Worm (Caenorhabditis elegans) whole organism, L3 larva: Measurements from ENCODE around the gene M60.7.

Experiments used
- R02D3.7 ChIP-seq: fragments of 150-350 bp; optimal IDR thresholded peaks from 2 replicates; lab custom pipeline; 2014; ENCODE audit warnings: missing biosample characterization, missing genetic modification characterization
- aly-2 ChIP-seq: fragments of 150-350 bp; optimal IDR thresholded peaks from 2 replicates; lab custom pipeline; 2014; ENCODE audit warnings: missing biosample characterization, missing genetic modification characterization
- ama-1 ChIP-seq: fragments of 150-350 bp; optimal IDR thresholded peaks from 2 replicates; lab custom pipeline; 2018
- ceh-16 ChIP-seq: sonication (generic microtip); optimal IDR thresholded peaks from 2 replicates; lab custom pipeline; 2017; ENCODE audit warnings: missing biosample characterization, missing genetic modification characterization
- ceh-28 ChIP-seq: fragments of 150-350 bp; optimal IDR thresholded peaks from 2 replicates; lab custom pipeline; 2014; ENCODE audit warnings: missing biosample characterization, missing genetic modification reagents, missing genetic modification characterization
- ceh-82 ChIP-seq: fragments of 150-350 bp; optimal IDR thresholded peaks from 2 replicates; lab custom pipeline; 2014; ENCODE audit warnings: missing biosample characterization, missing genetic modification characterization
- ceh-9 ChIP-seq: sonication (generic microtip); optimal IDR thresholded peaks from 2 replicates; lab custom pipeline; 2018; ENCODE audit warnings: missing biosample characterization, missing genetic modification characterization
- egl-27 ChIP-seq: sonication (generic microtip); optimal IDR thresholded peaks from 4 replicates; lab custom pipeline; 2017; ENCODE audit warnings: missing biosample characterization, missing genetic modification reagents, missing genetic modification characterization
- egl-5 ChIP-seq: fragments of 150-350 bp; optimal IDR thresholded peaks from 2 replicates; lab custom pipeline; 2017; ENCODE audit warnings: missing biosample characterization, missing genetic modification reagents, missing genetic modification characterization, inconsistent platforms
- elt-1 ChIP-seq: fragments of 150-350 bp; optimal IDR thresholded peaks from 2 replicates; lab custom pipeline; 2014; ENCODE audit warnings: missing biosample characterization, missing genetic modification characterization
- elt-2 ChIP-seq: sonication (generic microtip); optimal IDR thresholded peaks from 2 replicates; lab custom pipeline; 2016; ENCODE audit warnings: missing genetic modification reagents, mild to moderate bottlenecking, missing genetic modification characterization, missing compliant biosample characterization
- elt-3 ChIP-seq, 3 experiments: fragments of 150-350 bp in 1 of 3; sonication (generic microtip) in 2 of 3; optimal IDR thresholded peaks; 2 replicates in 2 of 3; 4 replicates in 1 of 3; lab custom pipeline; 2014 to 2017; ENCODE audit warnings: missing biosample characterization in 3 of 3, missing genetic modification characterization in 3 of 3
- eor-1 ChIP-seq, 2 experiments: fragments of 150-350 bp; optimal IDR thresholded peaks; 2 replicates each; lab custom pipeline; 2014 to 2018; ENCODE audit warnings: missing biosample characterization in 2 of 2, missing genetic modification characterization in 2 of 2
- fkh-10 ChIP-seq: sonication (generic microtip); optimal IDR thresholded peaks from 2 replicates; lab custom pipeline; 2017; ENCODE audit warnings: missing biosample characterization, missing genetic modification reagents, missing genetic modification characterization
- fkh-2 ChIP-seq: fragments of 150-350 bp; optimal IDR thresholded peaks from 2 replicates; lab custom pipeline; 2014; ENCODE audit warnings: missing biosample characterization, missing genetic modification reagents, missing genetic modification characterization
- fos-1 ChIP-seq: fragments of 150-350 bp; optimal IDR thresholded peaks from 2 replicates; lab custom pipeline; 2014; ENCODE audit warnings: missing biosample characterization, missing genetic modification characterization
- hmg-11 ChIP-seq: sonication (generic microtip); optimal IDR thresholded peaks from 2 replicates; lab custom pipeline; 2016; ENCODE audit warnings: missing genetic modification characterization, missing compliant biosample characterization
- lin-39 ChIP-seq: fragments of 150-350 bp; optimal IDR thresholded peaks from 2 replicates; lab custom pipeline; 2018; ENCODE audit warnings: missing biosample characterization, missing genetic modification reagents, missing genetic modification characterization
- lsy-12 ChIP-seq: sonication (generic microtip); optimal IDR thresholded peaks from 2 replicates; lab custom pipeline; 2016; ENCODE audit warnings: mild to moderate bottlenecking, missing genetic modification characterization, missing compliant biosample characterization
- mdl-1 ChIP-seq: fragments of 150-350 bp; optimal IDR thresholded peaks from 2 replicates; lab custom pipeline; 2014; ENCODE audit warnings: missing biosample characterization, missing genetic modification characterization
- nhr-12 ChIP-seq: fragments of 150-350 bp; optimal IDR thresholded peaks from 2 replicates; lab custom pipeline; 2014; ENCODE audit warnings: missing biosample characterization, missing genetic modification characterization
- nhr-23 ChIP-seq: fragments of 150-350 bp; optimal IDR thresholded peaks from 2 replicates; lab custom pipeline; 2014; ENCODE audit warnings: missing biosample characterization, missing genetic modification reagents, missing genetic modification characterization
- nhr-237 ChIP-seq: fragments of 150-350 bp; optimal IDR thresholded peaks from 2 replicates; lab custom pipeline; 2014; ENCODE audit warnings: missing biosample characterization, missing genetic modification characterization
- nhr-25 ChIP-seq: sonication (generic microtip); optimal IDR thresholded peaks from 2 replicates; lab custom pipeline; 2017; ENCODE audit warnings: missing biosample characterization, missing genetic modification characterization
- nhr-43 ChIP-seq: sonication (generic microtip); optimal IDR thresholded peaks from 2 replicates; lab custom pipeline; 2016; ENCODE audit warnings: mild to moderate bottlenecking, missing genetic modification characterization, missing compliant biosample characterization; ENCODE audit not compliant: poor library complexity, severe bottlenecking
- nhr-67 ChIP-seq: fragments of 150-350 bp; optimal IDR thresholded peaks from 2 replicates; lab custom pipeline; 2014; ENCODE audit warnings: missing biosample characterization, missing genetic modification characterization
- nhr-76 ChIP-seq: fragments of 150-350 bp; sonication (generic microtip); optimal IDR thresholded peaks from 5 replicates; lab custom pipeline; 2014; ENCODE audit warnings: missing biosample characterization, missing genetic modification characterization
- nhr-77 ChIP-seq: fragments of 150-350 bp; optimal IDR thresholded peaks from 2 replicates; lab custom pipeline; 2014; ENCODE audit warnings: missing biosample characterization, missing genetic modification characterization
- pha-4 ChIP-seq: fragments of 150-350 bp; optimal IDR thresholded peaks from 2 replicates; lab custom pipeline; 2014; ENCODE audit warnings: missing biosample characterization, missing genetic modification reagents, missing genetic modification characterization
- sea-2 ChIP-seq: fragments of 150-350 bp; sonication (generic microtip); optimal IDR thresholded peaks from 4 replicates; lab custom pipeline; 2014; ENCODE audit warnings: missing biosample characterization, missing genetic modification reagents, missing genetic modification characterization
- skn-1 ChIP-seq: fragments of 150-350 bp; optimal IDR thresholded peaks from 2 replicates; lab custom pipeline; 2014; ENCODE audit warnings: missing biosample characterization, missing genetic modification characterization
- snpc-4 ChIP-seq: fragments of 150-350 bp; optimal IDR thresholded peaks from 2 replicates; lab custom pipeline; 2014; ENCODE audit warnings: missing biosample characterization, missing genetic modification characterization
- unc-39 ChIP-seq: sonication (generic microtip); optimal IDR thresholded peaks from 4 replicates; lab custom pipeline; 2017; ENCODE audit warnings: missing biosample characterization, missing genetic modification characterization
- unc-62 ChIP-seq: fragments of 150-350 bp; sonication (generic microtip); optimal IDR thresholded peaks from 4 replicates; lab custom pipeline; 2014; ENCODE audit warnings: missing biosample characterization, missing genetic modification reagents, missing genetic modification characterization
- zag-1 ChIP-seq: fragments of 150-350 bp; optimal IDR thresholded peaks from 2 replicates; lab custom pipeline; 2014; ENCODE audit warnings: missing biosample characterization, missing genetic modification characterization
- ztf-11 ChIP-seq: fragments of 150-350 bp; optimal IDR thresholded peaks from 2 replicates; lab custom pipeline; 2014; ENCODE audit warnings: missing biosample characterization, missing genetic modification characterization

Gene M60.7

DNA sequence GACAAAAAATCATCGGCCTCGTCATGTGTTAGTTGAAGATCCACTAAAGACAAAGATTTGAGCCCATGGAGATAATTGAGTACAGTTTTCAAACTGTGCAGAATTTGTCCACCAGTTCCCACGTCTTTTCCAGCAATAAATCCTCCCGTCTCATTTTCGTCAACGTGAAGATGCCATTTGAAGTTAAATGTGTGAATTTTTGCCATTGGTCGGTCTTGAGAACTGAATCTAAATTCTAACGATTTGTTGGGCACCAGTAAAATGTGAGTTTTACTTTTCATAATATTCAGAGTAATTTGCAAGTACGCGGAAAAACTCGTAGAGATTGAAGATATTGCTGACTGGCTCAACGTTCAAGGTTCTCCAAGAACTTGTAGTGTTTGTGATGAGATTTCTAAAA lies 30.4 kb downstream of the M60.7 start:
- TF ChIP-seq elt-1: no peak
- TF ChIP-seq eor-1 (tag; optimal IDR thresholded peaks at IDR 0.05; lab: Kevin White, UChicago): no peak
- TF ChIP-seq snpc-4 (tag; lab: Kevin White, UChicago): no peak
- no peak for TF ChIP-seq ceh-28 (tag; lab: Kevin White, UChicago)
- TF ChIP-seq nhr-12 (tag; lab: Kevin White, UChicago): no peak
- no peak for TF ChIP-seq mdl-1
- TF ChIP-seq fos-1: no peak
- no peak for TF ChIP-seq skn-1 (tag; lab: Kevin White, UChicago)
- no peak for TF ChIP-seq nhr-23
- TF ChIP-seq hmg-11 (tag; lab: Kevin White, UChicago): no peak

DNA sequence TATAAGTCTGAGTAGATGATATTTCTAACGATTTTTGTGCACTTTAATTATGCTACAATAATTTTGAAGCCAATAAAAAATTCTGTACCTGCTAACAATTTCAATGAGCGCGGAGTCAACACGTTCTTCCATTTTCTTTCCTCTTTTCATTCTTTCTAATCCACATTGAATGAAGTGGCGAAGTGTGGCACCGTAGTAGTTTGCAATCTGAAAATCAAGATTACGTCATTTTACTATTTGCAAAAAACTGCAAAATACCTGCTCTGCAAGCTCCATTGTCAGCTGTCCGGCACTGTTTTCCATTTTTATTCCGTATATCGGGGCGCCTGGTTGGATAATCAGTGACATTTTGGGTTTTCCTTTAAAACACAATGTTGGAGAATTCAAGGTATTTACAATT lies 31.8 kb downstream of the M60.7 start:
- no peak for TF ChIP-seq egl-5 (tag; lab: Kevin White, UChicago)
- TF ChIP-seq fkh-2 (tag; lab: Kevin White, UChicago): no peak
- no peak for TF ChIP-seq fos-1
- no peak for TF ChIP-seq egl-27
- no peak for TF ChIP-seq fkh-10 (GFP tag; lab: Kevin White, UChicago)
- TF ChIP-seq elt-3 (tag; optimal IDR thresholded peaks at IDR 0.05; lab: Kevin White, UChicago): no peak
- no peak for TF ChIP-seq sea-2 (GFP tag; lab: Kevin White, UChicago)
- no peak for TF ChIP-seq R02D3.7
- TF ChIP-seq nhr-25 (tag; lab: Kevin White, UChicago): no peak
- no peak for TF ChIP-seq pha-4 (tag; lab: Kevin White, UChicago)
- no peak for TF ChIP-seq nhr-237 (tag; lab: Kevin White, UChicago)
- no peak for TF ChIP-seq zag-1
- no peak for TF ChIP-seq ceh-16 (tag; lab: Kevin White, UChicago)
- TF ChIP-seq nhr-77 (tag; lab: Kevin White, UChicago): no peak
- TF ChIP-seq mdl-1: no peak
- TF ChIP-seq ceh-82 (tag; lab: Kevin White, UChicago): no peak

DNA sequence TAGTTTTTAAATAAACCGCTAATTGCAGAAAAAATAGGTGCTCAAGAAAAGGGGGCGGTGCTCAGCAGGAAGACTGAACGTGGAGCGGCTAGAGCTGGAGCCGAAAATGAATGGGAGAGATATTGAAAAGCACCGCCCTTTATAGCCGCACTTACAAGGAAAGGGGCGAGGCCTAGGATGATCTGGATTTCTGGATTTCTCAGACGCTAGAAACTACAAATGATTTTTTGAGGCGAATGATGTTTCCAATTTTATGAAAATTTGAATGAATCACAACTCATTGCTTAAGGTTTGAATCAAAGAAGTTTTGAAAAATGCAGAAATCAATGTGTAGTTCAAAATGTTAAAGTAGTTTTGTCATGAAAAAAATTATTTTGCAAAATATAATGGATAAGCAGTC lies 36.1 kb downstream of the M60.7 start, which contains the start of gene K02A6.2:
Gene K02A6.2 (minus strand): TSS at position 101 of the 400 bp plus-strand sequence.
- TF ChIP-seq nhr-23 (no peak), egl-27 (no peak), ceh-9 (tag; lab: Kevin White, UChicago) (no peak), nhr-12 (tag; lab: Kevin White, UChicago) (no peak), fkh-10 (GFP tag; lab: Kevin White, UChicago) (no peak), nhr-43 (no peak), zag-1 (no peak), lin-39 (tag; lab: Kevin White, UChicago) (no peak), lsy-12 (no peak), ceh-82 (tag; lab: Kevin White, UChicago) (no peak), unc-39 (no peak), ztf-11 (tag; lab: Kevin White, UChicago) (no peak), fkh-2 (tag; lab: Kevin White, UChicago) (no peak), snpc-4 (tag; lab: Kevin White, UChicago) (no peak), R02D3.7 (no peak)

DNA sequence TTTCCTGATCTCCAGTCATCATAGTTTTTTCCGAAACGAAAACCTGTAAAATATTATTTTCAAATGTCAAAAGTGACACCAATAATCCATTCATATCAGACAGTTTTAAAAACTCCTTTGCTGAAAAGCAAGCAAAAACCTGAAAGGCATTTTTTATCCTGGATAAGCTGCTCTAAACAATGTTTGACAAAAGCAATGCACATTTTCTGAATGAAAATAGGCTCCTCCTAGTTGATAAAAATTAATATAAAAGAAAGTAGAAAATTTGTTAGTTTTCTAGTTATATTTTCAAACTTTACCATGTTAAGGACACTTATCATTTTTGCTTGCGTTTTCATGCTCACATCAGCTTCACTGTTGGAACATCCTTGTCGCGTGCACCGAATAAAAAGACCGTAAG lies 41.5 kb downstream of the M60.7 start, which contains the start of gene K02A6.1:
Gene K02A6.1 (plus strand): TSS at position 301 of the 400 bp plus-strand sequence.
- TF ChIP-seq ceh-82 (tag; lab: Kevin White, UChicago) (no peak), elt-1 (no peak), sea-2 (GFP tag; lab: Kevin White, UChicago) (no peak), aly-2 (tag; lab: Kevin White, UChicago) (no peak)

DNA sequence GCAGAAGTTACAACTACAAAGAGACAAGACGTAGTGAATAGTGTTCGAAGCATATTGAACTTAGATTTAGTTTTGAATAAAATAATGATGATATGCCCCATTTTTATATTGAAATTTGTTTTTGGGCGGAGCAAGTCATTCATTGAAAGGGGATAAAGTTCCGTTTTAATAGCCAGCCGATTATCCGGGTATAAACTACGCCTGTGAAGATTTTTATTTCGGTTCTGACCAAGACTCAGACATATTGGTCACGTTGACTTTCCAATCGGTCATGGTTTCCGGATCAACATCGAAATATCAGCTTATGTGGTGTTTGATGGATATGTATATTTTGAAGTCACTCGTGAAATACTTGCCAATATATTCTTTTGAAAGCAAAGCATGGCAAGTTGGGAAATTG lies 42.3 kb downstream of the M60.7 start, which contains the start of gene K02A6.4:
Gene K02A6.4 (minus strand): TSS at position 101 of the 400 bp plus-strand sequence.
- TF ChIP-seq ceh-82 (tag; lab: Kevin White, UChicago) (no peak), elt-2 (no peak), ama-1 (lab: Kevin White, UChicago) (no peak), fkh-10 (GFP tag; lab: Kevin White, UChicago) (no peak), nhr-76 (tag; lab: Kevin White, UChicago) (no peak), unc-39 (no peak), unc-62 (no peak), nhr-43 (no peak), nhr-67 (no peak), fos-1 (no peak), nhr-77 (tag; lab: Kevin White, UChicago) (no peak), R02D3.7 (no peak), mdl-1 (no peak)
